Fruit fly (Drosophila melanogaster) whole organism, embryonic: ENCODE measurements around the gene HHEX.

Experiments used
- Atf6 ChIP-seq: fragments of 200-800 bp; sonication (Bioruptor generic); IDR thresholded peaks from 2 replicates; pipeline ENCODE4 v1.3.6; 2022; ENCODE audit warnings: missing biosample characterization, missing genetic modification characterization
- Bteb2 ChIP-seq: fragments of 200-800 bp; sonication (Bioruptor generic); optimal IDR thresholded peaks from 2 replicates; lab custom pipeline; 2016; ENCODE audit warnings: missing biosample characterization, missing genetic modification characterization
- CG10147 ChIP-seq: fragments of 200-800 bp; sonication (Bioruptor generic); optimal IDR thresholded peaks from 2 replicates; lab custom pipeline; 2019; ENCODE audit warnings: missing biosample characterization, mild to moderate bottlenecking, missing genetic modification characterization, moderate library complexity
- CG1024 ChIP-seq: fragments of 200-800 bp; sonication (Bioruptor generic); IDR thresholded peaks from 2 replicates; pipeline ENCODE4 v1.3.6; 2022; ENCODE audit warnings: missing biosample characterization, missing genetic modification characterization
- CG10267 ChIP-seq: fragments of 200-800 bp; sonication (Bioruptor generic); optimal IDR thresholded peaks from 2 replicates; lab custom pipeline; 2018; ENCODE audit warnings: missing biosample characterization, mild to moderate bottlenecking, missing genetic modification characterization, moderate library complexity
- CG10274 ChIP-seq: fragments of 200-800 bp; sonication (Bioruptor generic); optimal IDR thresholded peaks from 3 replicates; lab custom pipeline; 2017; ENCODE audit warnings: missing biosample characterization, mild to moderate bottlenecking, missing genetic modification characterization
- CG10366 ChIP-seq: fragments of 200-800 bp; sonication (Bioruptor generic); IDR thresholded peaks from 2 replicates; pipeline ENCODE4 v1.3.6; 2022; ENCODE audit warnings: missing biosample characterization, missing genetic modification characterization
- CG1233 ChIP-seq: fragments of 200-800 bp; sonication (Bioruptor generic); optimal IDR thresholded peaks from 4 replicates; lab custom pipeline; 2018; ENCODE audit warnings: missing biosample characterization, mild to moderate bottlenecking, missing genetic modification characterization
- CG13287 ChIP-seq: fragments of 200-800 bp; sonication (Bioruptor generic); IDR thresholded peaks from 2 replicates; pipeline ENCODE4 v1.3.6; 2022; ENCODE audit warnings: missing biosample characterization, missing genetic modification characterization; ENCODE audit not compliant: partially characterized antibody
- CG13894 ChIP-seq: fragments of 200-800 bp; sonication (Bioruptor generic); optimal IDR thresholded peaks from 3 replicates; lab custom pipeline; 2018; ENCODE audit warnings: missing biosample characterization, mild to moderate bottlenecking, missing genetic modification characterization, moderate library complexity
- CG15269 ChIP-seq: fragments of 200-800 bp; sonication (Bioruptor generic); optimal IDR thresholded peaks from 2 replicates; lab custom pipeline; 2018; ENCODE audit warnings: missing biosample characterization, mild to moderate bottlenecking, missing genetic modification characterization, moderate library complexity
- CG1647 ChIP-seq: fragments of 200-800 bp; sonication (Bioruptor generic); optimal IDR thresholded peaks from 3 replicates; lab custom pipeline; 2016; ENCODE audit warnings: missing biosample characterization, missing genetic modification characterization
- CG16813 ChIP-seq: fragments of 200-800 bp; sonication (Bioruptor generic); IDR thresholded peaks from 3 replicates; pipeline ENCODE4 v1.3.6; 2022; ENCODE audit warnings: missing biosample characterization, missing genetic modification characterization; ENCODE audit not compliant: partially characterized antibody
- CG17829 ChIP-seq: fragments of 200-800 bp; optimal IDR thresholded peaks from 2 replicates; lab custom pipeline; 2019; ENCODE audit warnings: missing biosample characterization, mild to moderate bottlenecking, missing genetic modification characterization, moderate library complexity
- CG17912 ChIP-seq: fragments of 200-800 bp; sonication (Bioruptor generic); optimal IDR thresholded peaks from 2 replicates; lab custom pipeline; 2018; ENCODE audit warnings: missing biosample characterization, mild to moderate bottlenecking, missing genetic modification characterization
- CG30431 ChIP-seq: fragments of 200-800 bp; sonication (Bioruptor generic); optimal IDR thresholded peaks from 2 replicates; lab custom pipeline; 2017; ENCODE audit warnings: missing biosample characterization, missing genetic modification characterization
- CG3065 ChIP-seq: fragments of 200-800 bp; sonication (Bioruptor generic); optimal IDR thresholded peaks from 2 replicates; lab custom pipeline; 2016; ENCODE audit warnings: missing biosample characterization, missing genetic modification characterization
- CG31224 ChIP-seq: fragments of 200-800 bp; sonication (Bioruptor generic); IDR thresholded peaks from 2 replicates; pipeline ENCODE4 v1.3.6; 2022; ENCODE audit warnings: missing biosample characterization, missing genetic modification characterization
- CG31365 ChIP-seq: fragments of 200-800 bp; sonication (Bioruptor generic); optimal IDR thresholded peaks from 2 replicates; lab custom pipeline; 2018; ENCODE audit warnings: missing biosample characterization, mild to moderate bottlenecking, missing genetic modification characterization
- CG34376 ChIP-seq: fragments of 200-800 bp; sonication (Bioruptor generic); optimal IDR thresholded peaks from 2 replicates; lab custom pipeline; 2018; ENCODE audit warnings: missing biosample characterization, mild to moderate bottlenecking, missing genetic modification characterization
- CG4707 ChIP-seq: fragments of 200-800 bp; sonication (Bioruptor generic); optimal IDR thresholded peaks from 2 replicates; lab custom pipeline; 2018; ENCODE audit warnings: missing biosample characterization, mild to moderate bottlenecking, missing genetic modification characterization, moderate library complexity
- CG4730 ChIP-seq: fragments of 200-800 bp; sonication (Bioruptor generic); IDR thresholded peaks from 2 replicates; pipeline ENCODE4 v1.3.6; 2022; ENCODE audit warnings: missing biosample characterization, missing genetic modification characterization
- CG7357 ChIP-seq: fragments of 200-800 bp; sonication (Bioruptor generic); IDR thresholded peaks from 3 replicates; pipeline ENCODE4 v1.3.6; 2022; ENCODE audit warnings: missing biosample characterization, missing genetic modification characterization
- CG7928 ChIP-seq: fragments of 200-800 bp; sonication (Bioruptor generic); optimal IDR thresholded peaks from 2 replicates; lab custom pipeline; 2017; ENCODE audit warnings: missing biosample characterization, mild to moderate bottlenecking, missing genetic modification characterization
- CG9215 ChIP-seq: fragments of 200-800 bp; sonication (Bioruptor generic); IDR thresholded peaks from 2 replicates; pipeline ENCODE4 v1.3.6; 2022; ENCODE audit warnings: missing biosample characterization, missing genetic modification characterization
- Camta ChIP-seq: fragments of 200-800 bp; sonication (Bioruptor generic); optimal IDR thresholded peaks from 2 replicates; lab custom pipeline; 2016; ENCODE audit warnings: missing biosample characterization, missing genetic modification characterization
- Dad ChIP-seq: fragments of 200-800 bp; sonication (Bioruptor generic); optimal IDR thresholded peaks from 3 replicates; lab custom pipeline; 2016; ENCODE audit warnings: missing biosample characterization, missing genetic modification characterization
- Doc3 ChIP-seq: fragments of 200-800 bp; sonication (Bioruptor generic); IDR thresholded peaks from 3 replicates; pipeline ENCODE4 v1.3.6; 2022; ENCODE audit warnings: missing biosample characterization, missing genetic modification characterization; ENCODE audit not compliant: partially characterized antibody
- HLH4C ChIP-seq: fragments of 200-800 bp; sonication (Bioruptor generic); IDR thresholded peaks from 3 replicates; pipeline ENCODE4 v1.3.6; 2022; ENCODE audit warnings: missing biosample characterization, missing genetic modification characterization; ENCODE audit not compliant: partially characterized antibody
- Hsf ChIP-seq: fragments of 200-800 bp; sonication (Bioruptor generic); optimal IDR thresholded peaks from 3 replicates; lab custom pipeline; 2016; ENCODE audit warnings: missing biosample characterization, missing genetic modification characterization
- Lhr ChIP-seq: fragments of 200-800 bp; sonication (Bioruptor generic); optimal IDR thresholded peaks from 3 replicates; lab custom pipeline; 2017; ENCODE audit warnings: mild to moderate bottlenecking, missing biosample characterization, missing genetic modification reagents, missing genetic modification characterization
- Mad ChIP-seq: fragments of 200-800 bp; sonication (Bioruptor generic); optimal IDR thresholded peaks from 2 replicates; lab custom pipeline; 2016; ENCODE audit warnings: missing biosample characterization, missing genetic modification characterization
- bcd ChIP-seq: fragments of 200-800 bp; sonication (Bioruptor generic); optimal IDR thresholded peaks from 2 replicates; lab custom pipeline; 2017; ENCODE audit warnings: missing biosample characterization, mild to moderate bottlenecking, missing genetic modification characterization
- cas ChIP-seq: fragments of 200-800 bp; sonication (Bioruptor generic); IDR thresholded peaks from 2 replicates; pipeline ENCODE4 v1.3.6; 2022; ENCODE audit warnings: missing biosample characterization, missing genetic modification characterization
- cato ChIP-seq: fragments of 200-800 bp; sonication (Bioruptor generic); optimal IDR thresholded peaks from 2 replicates; lab custom pipeline; 2016; ENCODE audit warnings: missing biosample characterization, missing genetic modification characterization, borderline replicate concordance
- dimm ChIP-seq: fragments of 200-800 bp; sonication (Bioruptor generic); IDR thresholded peaks from 2 replicates; pipeline ENCODE4 v1.3.6; 2022; ENCODE audit warnings: missing biosample characterization, missing genetic modification characterization
- dpn ChIP-seq, 2 experiments: fragments of 200-800 bp; sonication (Bioruptor generic); optimal IDR thresholded peaks; 3 replicates each; lab custom pipeline; 2016; ENCODE audit warnings: missing biosample characterization in 2 of 2, missing genetic modification characterization in 2 of 2
- emc ChIP-seq: fragments of 200-800 bp; sonication (Bioruptor generic); optimal IDR thresholded peaks from 2 replicates; lab custom pipeline; 2016; ENCODE audit warnings: missing biosample characterization, missing genetic modification characterization
- ewg ChIP-seq: fragments of 200-800 bp; sonication (Bioruptor generic); optimal IDR thresholded peaks from 3 replicates; lab custom pipeline; 2017; ENCODE audit warnings: mild to moderate bottlenecking, missing biosample characterization, missing genetic modification reagents, missing genetic modification characterization
- gsb-n ChIP-seq: fragments of 200-800 bp; sonication (Bioruptor generic); optimal IDR thresholded peaks from 3 replicates; lab custom pipeline; 2018; ENCODE audit warnings: missing biosample characterization, mild to moderate bottlenecking, missing genetic modification characterization
- hb ChIP-seq: fragments of 200-800 bp; sonication (Bioruptor generic); IDR thresholded peaks from 3 replicates; pipeline ENCODE4 v1.3.6; 2022; ENCODE audit warnings: missing biosample characterization, missing genetic modification characterization; ENCODE audit not compliant: partially characterized antibody
- hth ChIP-seq: fragments of >200 bp; optimal IDR thresholded peaks from 2 replicates; lab custom pipeline; 2017; ENCODE audit warnings: inconsistent platforms
- insv ChIP-seq, 2 experiments: fragments of 200-800 bp; sonication (Bioruptor generic); optimal IDR thresholded peaks; 3 replicates each; lab custom pipeline; 2016 to 2018; ENCODE audit warnings: missing biosample characterization in 2 of 2, missing genetic modification characterization in 2 of 2
- kni ChIP-seq: fragments of 200-800 bp; sonication (Bioruptor generic); optimal IDR thresholded peaks from 3 replicates; lab custom pipeline; 2017; ENCODE audit warnings: mild to moderate bottlenecking, missing biosample characterization, missing genetic modification reagents, missing genetic modification characterization
- org-1 ChIP-seq: fragments of 200-800 bp; sonication (Bioruptor generic); optimal IDR thresholded peaks from 2 replicates; lab custom pipeline; 2017; ENCODE audit warnings: missing biosample characterization, missing genetic modification characterization
- pho ChIP-seq: fragments of 200-800 bp; sonication (Bioruptor generic); optimal IDR thresholded peaks from 2 replicates; lab custom pipeline; 2016; ENCODE audit warnings: missing biosample characterization, missing genetic modification characterization
- phol ChIP-seq: fragments of 200-800 bp; sonication (Bioruptor generic); optimal IDR thresholded peaks from 3 replicates; lab custom pipeline; 2018; ENCODE audit warnings: missing biosample characterization, mild to moderate bottlenecking, missing genetic modification characterization, moderate library complexity
- ro ChIP-seq: fragments of 200-800 bp; sonication (Bioruptor generic); IDR thresholded peaks from 2 replicates; pipeline ENCODE4 v1.3.6; 2022; ENCODE audit warnings: missing biosample characterization, missing genetic modification characterization
- schlank ChIP-seq: fragments of 200-800 bp; sonication (Bioruptor generic); optimal IDR thresholded peaks from 2 replicates; lab custom pipeline; 2018; ENCODE audit warnings: missing biosample characterization, mild to moderate bottlenecking, missing genetic modification characterization
- tx ChIP-seq: fragments of 200-800 bp; sonication (Bioruptor generic); optimal IDR thresholded peaks from 2 replicates; lab custom pipeline; 2016; ENCODE audit warnings: missing biosample characterization, missing genetic modification characterization
- wdn ChIP-seq: fragments of 200-800 bp; sonication (Bioruptor generic); IDR thresholded peaks from 2 replicates; pipeline ENCODE4 v1.3.6; 2022; ENCODE audit warnings: missing biosample characterization, missing genetic modification characterization
- zfh2 ChIP-seq: fragments of 200-800 bp; sonication (Bioruptor generic); optimal IDR thresholded peaks from 2 replicates; lab custom pipeline; 2016; ENCODE audit warnings: missing biosample characterization, missing genetic modification characterization

Gene HHEX

DNA sequence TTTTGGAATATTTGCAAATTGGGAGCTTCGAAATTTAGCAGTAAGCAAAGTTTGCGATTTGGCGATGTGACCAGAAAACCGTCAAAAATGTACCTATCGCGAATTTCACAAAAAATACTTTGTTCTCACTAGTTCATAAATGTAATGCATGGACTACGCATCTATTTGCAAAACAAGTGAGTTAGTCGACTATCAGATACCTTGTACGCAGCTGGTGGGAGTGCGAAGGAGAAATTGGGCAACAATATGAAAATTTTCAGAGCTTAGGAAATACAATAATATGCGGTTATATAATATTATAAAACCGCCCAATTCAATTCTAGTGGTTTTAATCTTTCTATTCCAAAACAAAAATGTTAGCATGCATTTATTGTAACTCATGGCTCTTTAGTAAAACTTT, 38.1 kb upstream of the HHEX start, which contains the start of gene Bdbt (continued):
- TF ChIP-seq CG16813 (GFP tag; lab: Robert Waterston, UW) (peak; percentile 91), Lhr (GFP tag; lab: Kevin White, UChicago) (peak; percentile 40), CG10366 (GFP tag; lab: Robert Waterston, UW) (no peak; the same call in 1 of the 2 replicates), CG10274 (no peak), CG7928 (GFP tag; lab: Kevin White, UChicago) (no peak), pho (peak; percentile 38), dimm (no peak), CG9215 (no peak), CG10267 (tag; lab: Kevin White, UChicago) (peak; percentile 7), emc (GFP tag; lab: Kevin White, UChicago) (no peak), CG3065 (GFP tag; lab: Kevin White, UChicago) (no peak), hth (lab: Kevin White, UChicago) (no peak), CG30431 (GFP tag; lab: Kevin White, UChicago) (no peak), org-1 (no peak), CG13287 (GFP tag; lab: Robert Waterston, UW) (peak; percentile 79), HLH4C (GFP tag; lab: Robert Waterston, UW) (peak; percentile 98), schlank (tag; lab: Kevin White, UChicago) (no peak), CG4730 (GFP tag; lab: Robert Waterston, UW) (no peak), hb (peak; percentile 89), Mad (GFP tag; lab: Kevin White, UChicago) (no peak), ewg (GFP tag; lab: Kevin White, UChicago) (no peak), CG13894 (tag; lab: Kevin White, UChicago) (no peak), Camta (no peak), kni (GFP tag; lab: Kevin White, UChicago) (no peak), Atf6 (no peak), CG1647 (GFP tag; lab: Kevin White, UChicago) (no peak), dpn (GFP tag; optimal IDR thresholded peaks at IDR 0.05; lab: Kevin White, UChicago) (peak; percentile 50 to 56), phol (peak; percentile 35), CG31365 (tag; lab: Kevin White, UChicago) (no peak), ro (GFP tag; lab: Robert Waterston, UW) (no peak), tx (no peak), zfh2 (peak; percentile 62), Dad (GFP tag; lab: Kevin White, UChicago) (peak; percentile 14), CG31224 (GFP tag; lab: Robert Waterston, UW) (no peak), CG7357 (peak; percentile 91), CG4707 (no peak), CG34376 (GFP tag; lab: Kevin White, UChicago) (no peak), cato (GFP tag; lab: Kevin White, UChicago) (no peak), CG17829 (no peak), CG1024 (no peak), Bteb2 (no peak), Doc3 (GFP tag; lab: Robert Waterston, UW) (no peak), insv (GFP tag; optimal IDR thresholded peaks at IDR 0.05; lab: Kevin White, UChicago) (no peak), CG17912 (GFP tag; lab: Kevin White, UChicago) (no peak), Hsf (GFP tag; lab: Kevin White, UChicago) (peak; percentile 33), gsb-n (tag; lab: Kevin White, UChicago) (no peak), CG15269 (tag; lab: Kevin White, UChicago) (no peak), bcd (GFP tag; lab: Kevin White, UChicago) (peak; percentile 43), CG10147 (no peak), wdn (GFP tag; lab: Robert Waterston, UW) (no peak), CG1233 (peak; percentile 21), cas (GFP tag; lab: Robert Waterston, UW) (no peak)
